Worm (Caenorhabditis elegans): Measurements from ENCODE around the gene lntl-1.

ce11 chrIV:5820953-5821352, 14.1 kb upstream of the lntl-1 start:
- TF ChIP-seq zip-4 (GFP tag; optimal IDR thresholded peaks at IDR 0.05) (no peak), rnt-1 (tag; optimal IDR thresholded peaks at IDR 0.05) (no peak), ztf-4 (tag; optimal IDR thresholded peaks at IDR 0.05) (no peak)

All from whole organism, L1 larva.